Fruit fly (Drosophila melanogaster): ENCODE results near the gene jv.

- TF ChIP-seq CTCF (optimal IDR thresholded peaks at IDR 0.05): no peak
- TF ChIP-seq CG8478 (optimal IDR thresholded peaks at IDR 0.05): no peak
Observed at dm6 chr3L:6561052-6561451, 28.2 kb downstream of the jv start.

Measured in S2 (cell line).